Fruit fly (Drosophila melanogaster) whole organism, embryonic: ENCODE data around the gene CG13074.
A peak's percentile ranks its signal among the peaks of the same experiment; 100 is the strongest.

Source experiments
- CG10267 ChIP-seq: fragments of 200-800 bp; sonication (Bioruptor generic); optimal IDR thresholded peaks from 2 replicates; lab custom pipeline; 2018; ENCODE audit warnings: missing biosample characterization, mild to moderate bottlenecking, missing genetic modification characterization, moderate library complexity
- CG11560 ChIP-seq: fragments of 200-800 bp; sonication (Bioruptor generic); IDR thresholded peaks from 3 replicates; pipeline ENCODE4 v1.3.6; 2022; ENCODE audit warnings: missing biosample characterization, missing genetic modification characterization
- CG12236 ChIP-seq: fragments of 200-800 bp; sonication (Bioruptor generic); optimal IDR thresholded peaks from 2 replicates; lab custom pipeline; 2016; ENCODE audit warnings: missing biosample characterization, missing genetic modification characterization
- CG12299 ChIP-seq: fragments of 200-800 bp; sonication (Bioruptor generic); optimal IDR thresholded peaks from 2 replicates; lab custom pipeline; 2018; ENCODE audit warnings: missing biosample characterization, mild to moderate bottlenecking, missing genetic modification characterization
- CG12391 ChIP-seq: fragments of 200-800 bp; sonication (Bioruptor generic); optimal IDR thresholded peaks from 3 replicates; lab custom pipeline; 2018; ENCODE audit warnings: missing biosample characterization, mild to moderate bottlenecking, missing genetic modification characterization, moderate library complexity
- CG15269 ChIP-seq: fragments of 200-800 bp; sonication (Bioruptor generic); optimal IDR thresholded peaks from 2 replicates; lab custom pipeline; 2018; ENCODE audit warnings: missing biosample characterization, mild to moderate bottlenecking, missing genetic modification characterization, moderate library complexity
- CG1647 ChIP-seq: fragments of 200-800 bp; sonication (Bioruptor generic); optimal IDR thresholded peaks from 3 replicates; lab custom pipeline; 2016; ENCODE audit warnings: missing biosample characterization, missing genetic modification characterization
- CG30431 ChIP-seq: fragments of 200-800 bp; sonication (Bioruptor generic); optimal IDR thresholded peaks from 2 replicates; lab custom pipeline; 2017; ENCODE audit warnings: missing biosample characterization, missing genetic modification characterization
- CG33213 ChIP-seq: fragments of 200-800 bp; sonication (Bioruptor generic); optimal IDR thresholded peaks from 3 replicates; lab custom pipeline; 2016; ENCODE audit warnings: missing biosample characterization, missing genetic modification characterization
- CG34376 ChIP-seq: fragments of 200-800 bp; sonication (Bioruptor generic); optimal IDR thresholded peaks from 2 replicates; lab custom pipeline; 2018; ENCODE audit warnings: missing biosample characterization, mild to moderate bottlenecking, missing genetic modification characterization
- CG3726 ChIP-seq: fragments of 200-800 bp; sonication (Bioruptor generic); IDR thresholded peaks from 3 replicates; pipeline ENCODE4, ENCODE4 v1.3.6; 2022; ENCODE audit warnings: missing biosample characterization, missing genetic modification characterization
- CG4424 ChIP-seq: fragments of 200-800 bp; sonication (Bioruptor generic); optimal IDR thresholded peaks from 3 replicates; lab custom pipeline; 2016; ENCODE audit warnings: missing biosample characterization, missing genetic modification characterization
- CG4820 ChIP-seq: fragments of 200-800 bp; sonication (Bioruptor generic); optimal IDR thresholded peaks from 3 replicates; lab custom pipeline; 2016; ENCODE audit warnings: missing biosample characterization, missing genetic modification characterization
- CG6254 ChIP-seq: fragments of 200-800 bp; sonication (Bioruptor generic); optimal IDR thresholded peaks from 3 replicates; lab custom pipeline; 2017; ENCODE audit warnings: mild to moderate bottlenecking, missing biosample characterization, missing genetic modification reagents, missing genetic modification characterization
- CG6689 ChIP-seq: fragments of 200-800 bp; sonication (Bioruptor generic); IDR thresholded peaks from 2 replicates; pipeline ENCODE4 v1.3.6; 2022; ENCODE audit warnings: missing biosample characterization, missing genetic modification characterization
- CG7556 ChIP-seq: fragments of 200-800 bp; sonication (Bioruptor generic); optimal IDR thresholded peaks from 2 replicates; lab custom pipeline; 2017; ENCODE audit warnings: missing biosample characterization, mild to moderate bottlenecking, missing genetic modification characterization
- CG8290 ChIP-seq, 3 experiments: fragments of 200-800 bp; sonication (Bioruptor generic); optimal IDR thresholded peaks; 2 replicates each; lab custom pipeline; 2016 to 2019; ENCODE audit warnings: missing biosample characterization in 3 of 3, missing genetic modification characterization in 3 of 3, mild to moderate bottlenecking in 2 of 3, moderate library complexity in 1 of 3
- CG8944 ChIP-seq: fragments of 200-800 bp; sonication (Bioruptor generic); optimal IDR thresholded peaks from 3 replicates; lab custom pipeline; 2016; ENCODE audit warnings: missing biosample characterization, missing genetic modification characterization
- CG9727 ChIP-seq: fragments of 200-800 bp; sonication (Bioruptor generic); optimal IDR thresholded peaks from 3 replicates; lab custom pipeline; 2017; ENCODE audit warnings: missing biosample characterization, mild to moderate bottlenecking, missing genetic modification characterization
- D ChIP-seq, 2 experiments: fragments of 200-800 bp in 1 of 2; fragments of >200 bp in 1 of 2; sonication (Bioruptor generic) in 1 of 2; optimal IDR thresholded peaks; 2 replicates in 1 of 2; 3 replicates in 1 of 2; lab custom pipeline; 2017; ENCODE audit warnings: mild to moderate bottlenecking in 1 of 2, missing biosample characterization in 1 of 2, missing genetic modification characterization in 1 of 2, missing genetic modification reagents in 1 of 2
- Dfd ChIP-seq, 2 experiments: fragments of >200 bp; optimal IDR thresholded peaks; 2 replicates each; lab custom pipeline; 2017; ENCODE audit warnings: missing biosample characterization in 2 of 2, missing genetic modification characterization in 2 of 2
- Dip2 ChIP-seq: fragments of 200-800 bp; sonication (Bioruptor generic); IDR thresholded peaks from 2 replicates; pipeline ENCODE4 v1.3.6; 2022; ENCODE audit warnings: missing biosample characterization, missing genetic modification characterization
- ERR ChIP-seq: fragments of 200-800 bp; sonication (Bioruptor generic); optimal IDR thresholded peaks from 2 replicates; lab custom pipeline; 2016; ENCODE audit warnings: missing biosample characterization, missing genetic modification characterization
- Eip74EF ChIP-seq, 2 experiments: fragments of 200-800 bp in 1 of 2; fragments of >200 bp in 1 of 2; sonication (Bioruptor generic) in 1 of 2; optimal IDR thresholded peaks; 2 replicates each; lab custom pipeline; 2017 to 2019; ENCODE audit warnings: missing biosample characterization in 2 of 2, missing genetic modification characterization in 2 of 2, mild to moderate bottlenecking in 1 of 2, moderate library complexity in 1 of 2
- Elba2 ChIP-seq: fragments of 200-800 bp; sonication (Bioruptor generic); optimal IDR thresholded peaks from 3 replicates; lab custom pipeline; 2016; ENCODE audit warnings: missing biosample characterization, missing genetic modification characterization
- Ets65A ChIP-seq: fragments of 200-800 bp; sonication (Bioruptor generic); peaks from one replicate; lab custom pipeline; 2016; ENCODE audit warnings: missing biosample characterization, missing genetic modification characterization
- H2.0 ChIP-seq: fragments of 200-800 bp; sonication (Bioruptor generic); IDR thresholded peaks from 2 replicates; pipeline ENCODE4 v1.3.6; 2022; ENCODE audit warnings: missing biosample characterization, missing genetic modification characterization
- Lpt ChIP-seq: fragments of >200 bp; optimal IDR thresholded peaks from 2 replicates; lab custom pipeline; 2018; ENCODE audit warnings: missing biosample characterization, missing genetic modification characterization
- MBD-R2 ChIP-seq: fragments of 200-800 bp; sonication (Bioruptor generic); IDR thresholded peaks from 2 replicates; pipeline ENCODE4 v1.3.6; 2022; ENCODE audit warnings: missing biosample characterization, missing genetic modification characterization
- Myb ChIP-seq: fragments of 200-800 bp; sonication (Bioruptor generic); optimal IDR thresholded peaks from 2 replicates; lab custom pipeline; 2016; ENCODE audit warnings: missing biosample characterization, missing genetic modification characterization
- Opbp ChIP-seq: fragments of 200-800 bp; sonication (Bioruptor generic); IDR thresholded peaks from 3 replicates; pipeline ENCODE4 v1.3.6; 2022; ENCODE audit warnings: missing biosample characterization, missing genetic modification characterization; ENCODE audit not compliant: partially characterized antibody
- al ChIP-seq: fragments of 200-800 bp; sonication (Bioruptor generic); IDR thresholded peaks from 2 replicates; pipeline ENCODE4 v1.3.6; 2022; ENCODE audit warnings: missing biosample characterization, missing genetic modification characterization
- cas ChIP-seq: fragments of 200-800 bp; sonication (Bioruptor generic); IDR thresholded peaks from 2 replicates; pipeline ENCODE4 v1.3.6; 2022; ENCODE audit warnings: missing biosample characterization, missing genetic modification characterization
- gcm2 ChIP-seq: fragments of 200-800 bp; sonication (Bioruptor generic); optimal IDR thresholded peaks from 2 replicates; lab custom pipeline; 2016; ENCODE audit warnings: missing biosample characterization, missing genetic modification characterization
- jumu ChIP-seq: fragments of 200-800 bp; sonication (Bioruptor generic); optimal IDR thresholded peaks from 3 replicates; lab custom pipeline; 2016; ENCODE audit warnings: missing biosample characterization, missing genetic modification characterization
- nerfin-1 ChIP-seq: fragments of 200-800 bp; sonication (Bioruptor generic); optimal IDR thresholded peaks from 3 replicates; lab custom pipeline; 2019; ENCODE audit warnings: missing biosample characterization, mild to moderate bottlenecking, missing genetic modification characterization, moderate library complexity
- nmo ChIP-seq: fragments of 200-800 bp; sonication (Bioruptor generic); optimal IDR thresholded peaks from 2 replicates; lab custom pipeline; 2018; ENCODE audit warnings: missing biosample characterization, mild to moderate bottlenecking, missing genetic modification characterization, moderate library complexity
- odd ChIP-seq: fragments of 200-800 bp; sonication (Bioruptor generic); optimal IDR thresholded peaks from 2 replicates; lab custom pipeline; 2017; ENCODE audit warnings: missing biosample characterization, mild to moderate bottlenecking, missing genetic modification characterization
- repo ChIP-seq: fragments of 200-800 bp; sonication (Bioruptor generic); optimal IDR thresholded peaks from 2 replicates; lab custom pipeline; 2016; ENCODE audit warnings: missing biosample characterization, missing genetic modification characterization
- sc ChIP-seq, 3 experiments: fragments of >200 bp in 2 of 3; fragments of 200-800 bp in 1 of 3; sonication (Bioruptor generic) in 1 of 3; optimal IDR thresholded peaks; 2 replicates in 2 of 3; 3 replicates in 1 of 3; lab custom pipeline; 2017; ENCODE audit warnings: mild to moderate bottlenecking in 1 of 3, missing biosample characterization in 1 of 3, missing genetic modification characterization in 1 of 3, missing genetic modification reagents in 1 of 3
- sqz ChIP-seq: fragments of 200-800 bp; sonication (Bioruptor generic); optimal IDR thresholded peaks from 3 replicates; lab custom pipeline; 2018; ENCODE audit warnings: missing biosample characterization, mild to moderate bottlenecking, missing genetic modification characterization
- stwl ChIP-seq: fragments of 200-800 bp; sonication (Bioruptor generic); optimal IDR thresholded peaks from 3 replicates; lab custom pipeline; 2018; ENCODE audit warnings: missing biosample characterization, mild to moderate bottlenecking, missing genetic modification characterization, moderate library complexity
- tgo ChIP-seq: fragments of 200-800 bp; sonication (Bioruptor generic); IDR thresholded peaks from 3 replicates; pipeline ENCODE4 v1.3.6; 2022; ENCODE audit warnings: missing biosample characterization, missing genetic modification characterization
- ttk ChIP-seq: fragments of 200-800 bp; sonication (Bioruptor generic); IDR thresholded peaks from 2 replicates; pipeline ENCODE4 v2.1.2; 2022; ENCODE audit warnings: missing biosample characterization, missing genetic modification characterization
- tup ChIP-seq: fragments of 200-800 bp; sonication (Bioruptor generic); optimal IDR thresholded peaks from 2 replicates; lab custom pipeline; 2016; ENCODE audit warnings: missing biosample characterization, mild to moderate bottlenecking, missing genetic modification characterization, moderate library complexity
- twi ChIP-seq: fragments of 200-800 bp; optimal IDR thresholded peaks from 2 replicates; lab custom pipeline; 2019; ENCODE audit warnings: missing biosample characterization, mild to moderate bottlenecking, missing genetic modification characterization, moderate library complexity
- vnd ChIP-seq: fragments of 200-800 bp; sonication (Bioruptor generic); IDR thresholded peaks from 3 replicates; pipeline ENCODE4 v1.3.6; 2022; ENCODE audit warnings: missing biosample characterization, missing genetic modification characterization; ENCODE audit not compliant: partially characterized antibody
- zen ChIP-seq: fragments of 200-800 bp; sonication (Bioruptor generic); optimal IDR thresholded peaks from 3 replicates; lab custom pipeline; 2018; ENCODE audit warnings: missing biosample characterization, mild to moderate bottlenecking, missing genetic modification characterization, moderate library complexity

Gene CG13074

dm6 chr3L:16113607-16114337 lies 16.5 kb upstream of the CG13074 start (continued):
- TF ChIP-seq cas (GFP tag; lab: Robert Waterston, UW): peak; percentile 55; the same call in 1 of the 2 replicates
- peak; percentile 18; the same call in 1 of the 3 replicates for TF ChIP-seq CG11560 (tag; lab: Robert Waterston, UW)
- peak; percentile 82 for TF ChIP-seq CG10267 (tag; lab: Kevin White, UChicago)
- peak; percentile 82 for TF ChIP-seq nmo (GFP tag; lab: Kevin White, UChicago)
- TF ChIP-seq CG12299: no peak
- peak; percentile 79; the same call in 2 of the 3 replicates for TF ChIP-seq Opbp
- TF ChIP-seq D (optimal IDR thresholded peaks at IDR 0.05; lab: Kevin White, UChicago): no peak
- TF ChIP-seq D (GFP tag; optimal IDR thresholded peaks at IDR 0.05; lab: Kevin White, UChicago): peak; percentile 58
- no peak for TF ChIP-seq twi (tag; lab: Kevin White, UChicago)
- TF ChIP-seq vnd (GFP tag; lab: Robert Waterston, UW): peak; percentile 32; the same call in 2 of the 3 replicates
- no peak for TF ChIP-seq Lpt (GFP tag; lab: Kevin White, UChicago)
- TF ChIP-seq CG8944 (GFP tag; lab: Kevin White, UChicago): peak; percentile 75
- peak; percentile 71 for TF ChIP-seq CG4424 (GFP tag; lab: Kevin White, UChicago)
- TF ChIP-seq CG8290 (GFP tag; optimal IDR thresholded peaks at IDR 0.05; lab: Kevin White, UChicago): peak; percentile 63
- no peak for TF ChIP-seq CG8290 (tag; optimal IDR thresholded peaks at IDR 0.05; lab: Kevin White, UChicago)
- TF ChIP-seq CG7556 (GFP tag; lab: Kevin White, UChicago): peak; percentile 86
- TF ChIP-seq odd (GFP tag; lab: Kevin White, UChicago): no peak
- peak; percentile 100 for TF ChIP-seq CG4820 (GFP tag; lab: Kevin White, UChicago)
- TF ChIP-seq Ets65A (GFP tag; lab: Kevin White, UChicago): peak; percentile 98
- TF ChIP-seq gcm2: no peak
- peak; percentile 13 for TF ChIP-seq stwl (tag; lab: Kevin White, UChicago)
- TF ChIP-seq Dfd (GFP tag; optimal IDR thresholded peaks at IDR 0.05; lab: Kevin White, UChicago): no peak
- no peak for TF ChIP-seq Dip2 (GFP tag; lab: Robert Waterston, UW)
- TF ChIP-seq CG12391 (tag; lab: Kevin White, UChicago): peak; percentile 90
- TF ChIP-seq MBD-R2 (GFP tag; lab: Robert Waterston, UW): peak; percentile 67
- peak; percentile 58 for TF ChIP-seq repo
- TF ChIP-seq tup (GFP tag; lab: Kevin White, UChicago): peak; percentile 75
- peak; percentile 83 for TF ChIP-seq CG6689 (GFP tag; lab: Robert Waterston, UW)
- no peak for TF ChIP-seq Elba2 (GFP tag; lab: Kevin White, UChicago)
- no peak for TF ChIP-seq sc (optimal IDR thresholded peaks at IDR 0.05; lab: Kevin White, UChicago)
- TF ChIP-seq sc (GFP tag; optimal IDR thresholded peaks at IDR 0.05; lab: Kevin White, UChicago): peak; percentile 0
- TF ChIP-seq H2.0 (GFP tag; lab: Robert Waterston, UW): peak; percentile 67
- peak; percentile 64 for TF ChIP-seq CG12236
- peak; percentile 88 for TF ChIP-seq CG34376 (GFP tag; lab: Kevin White, UChicago)
- TF ChIP-seq tgo (GFP tag; lab: Robert Waterston, UW): peak; percentile 78
- peak; percentile 9 for TF ChIP-seq zen
- TF ChIP-seq nerfin-1 (tag; lab: Kevin White, UChicago): peak; percentile 78
- TF ChIP-seq CG15269 (tag; lab: Kevin White, UChicago): no peak
- TF ChIP-seq CG9727: peak; percentile 89
- TF ChIP-seq CG30431 (GFP tag; lab: Kevin White, UChicago): peak; percentile 57
- TF ChIP-seq jumu (GFP tag; lab: Kevin White, UChicago): peak; percentile 85
- peak; percentile 57 for TF ChIP-seq CG1647 (GFP tag; lab: Kevin White, UChicago)
- peak; percentile 55 for TF ChIP-seq CG6254 (GFP tag; lab: Kevin White, UChicago)
- no peak for TF ChIP-seq CG3726
- TF ChIP-seq Myb (GFP tag; lab: Kevin White, UChicago): peak; percentile 33
- peak; percentile 71 for TF ChIP-seq al (GFP tag; lab: Robert Waterston, UW)
- no peak for TF ChIP-seq Eip74EF (GFP tag; optimal IDR thresholded peaks at IDR 0.05; lab: Kevin White, UChicago)
- peak; percentile 63 for TF ChIP-seq ttk (GFP tag; lab: Robert Waterston, UW)
- TF ChIP-seq sqz (GFP tag; lab: Kevin White, UChicago): peak; percentile 83
- TF ChIP-seq CG33213: peak; percentile 85
- TF ChIP-seq ERR (GFP tag; lab: Kevin White, UChicago): peak; percentile 85
